Worm (Caenorhabditis elegans): ENCODE measurements around the gene ril-2.

ril-2 gene

DNA sequence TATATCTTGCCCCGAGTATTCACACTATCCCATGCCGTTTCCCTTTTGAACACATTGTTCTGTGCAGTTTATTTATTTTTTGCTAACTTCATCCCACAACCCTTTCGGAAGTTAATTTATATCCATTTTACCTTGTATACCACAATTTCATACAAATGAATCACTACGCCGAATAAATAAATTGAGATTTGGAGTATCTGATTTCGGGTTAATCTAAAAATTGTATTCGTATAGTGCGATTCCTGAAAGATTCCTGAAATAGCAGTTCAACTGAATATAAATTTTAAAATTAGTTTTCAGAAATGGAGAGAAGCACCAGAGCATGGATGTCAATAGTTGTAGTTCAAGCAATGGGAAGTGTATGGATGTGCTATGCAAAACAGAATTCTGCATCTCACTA lies 8.2 kb upstream of the ril-2 start, which contains the start of gene erg-28:
Gene erg-28, plus strand, starts transcription at position 301 of the 400 bp plus-strand sequence.
- TF ChIP-seq xbp-1 (tag; optimal IDR thresholded peaks at IDR 0.05) (no peak), nhr-71 (tag; optimal IDR thresholded peaks at IDR 0.05) (no peak), Y116A8C.19 (tag; optimal IDR thresholded peaks at IDR 0.05; ENCODE audit: borderline replicate concordance) (no peak)

- TF ChIP-seq aly-2 (tag; optimal IDR thresholded peaks at IDR 0.05) (no peak), nhr-77 (tag; optimal IDR thresholded peaks at IDR 0.05) (no peak), dsc-1 (tag; optimal IDR thresholded peaks at IDR 0.05) (no peak), C16A3.4 (tag; optimal IDR thresholded peaks at IDR 0.05) (no peak), fkh-10 (GFP tag; optimal IDR thresholded peaks at IDR 0.05) (no peak), egl-27 (tag; optimal IDR thresholded peaks at IDR 0.05) (no peak), elt-2 (tag; optimal IDR thresholded peaks at IDR 0.05) (no peak), aha-1 (tag; optimal IDR thresholded peaks at IDR 0.05) (no peak), ztf-4 (tag; optimal IDR thresholded peaks at IDR 0.05) (no peak), C34B4.2 (tag; optimal IDR thresholded peaks at IDR 0.05) (no peak), unc-130 (tag; optimal IDR thresholded peaks at IDR 0.05) (no peak), efl-1 (optimal IDR thresholded peaks at IDR 0.05) (no peak), efl-1 (GFP tag; optimal IDR thresholded peaks at IDR 0.05 in 1 of 2) (no peak), ceh-63 (GFP tag; optimal IDR thresholded peaks at IDR 0.05) (no peak)
These were observed 2.9 kb upstream of the ril-2 start for ce11 chrV:12601835-12602234.

DNA sequence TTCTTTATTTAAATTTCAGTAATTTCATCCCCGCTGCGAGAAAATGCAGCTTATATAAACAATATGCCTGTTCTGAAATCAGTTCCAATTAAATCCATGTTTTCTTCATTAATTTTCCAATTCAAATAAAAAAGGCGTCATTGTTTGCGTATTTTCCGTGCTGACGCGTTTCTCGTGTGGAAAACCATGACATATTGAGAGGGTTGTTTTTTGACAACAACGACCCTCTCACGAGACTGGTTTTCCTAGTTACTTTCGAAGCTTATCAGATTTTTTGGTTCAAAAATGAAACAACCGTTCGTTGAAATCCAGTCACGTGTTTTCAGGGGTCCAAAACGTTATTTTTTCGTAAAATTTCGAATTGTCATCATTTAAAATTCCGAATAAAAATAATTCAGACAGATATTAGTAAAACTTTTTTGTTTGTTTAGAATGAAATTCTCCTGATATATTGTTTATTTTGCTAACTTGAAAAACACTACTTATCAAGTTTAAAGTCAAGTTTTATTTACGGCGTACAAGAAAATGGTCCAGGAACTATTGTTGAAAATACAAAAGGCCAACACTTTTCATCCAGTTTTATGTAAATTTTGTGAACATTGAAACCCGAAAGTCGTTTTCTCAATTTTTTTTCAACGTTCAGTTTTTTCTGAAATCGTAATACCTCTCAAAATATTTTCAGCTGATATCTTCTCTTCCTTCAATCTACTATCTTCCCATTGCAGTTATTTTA lies 719 bp upstream of the ril-2 start, which contains the start of gene C14C10.5:
Gene C14C10.5, plus strand, starts transcription at position 683 of the 733 bp plus-strand sequence.
- TF ChIP-seq lsy-2 (tag; optimal IDR thresholded peaks at IDR 0.05) = peak in 1 of 2 experiments; percentile 42
- peak; percentile 9 for TF ChIP-seq snu-23 (GFP tag; optimal IDR thresholded peaks at IDR 0.05)
- TF ChIP-seq mdl-1 (tag; optimal IDR thresholded peaks at IDR 0.05) = no peak
- TF ChIP-seq lin-14 (GFP tag; optimal IDR thresholded peaks at IDR 0.05) = peak; percentile 19
- peak in 1 of 2 experiments; percentile 19 for TF ChIP-seq lin-35 (GFP tag; optimal IDR thresholded peaks at IDR 0.05)
- TF ChIP-seq irx-1 (tag; optimal IDR thresholded peaks at IDR 0.05) = no peak
- TF ChIP-seq nhr-76 (tag; optimal IDR thresholded peaks at IDR 0.05) = no peak
- no peak for TF ChIP-seq C04F5.9 (tag; optimal IDR thresholded peaks at IDR 0.05)
- TF ChIP-seq rnt-1 (tag; optimal IDR thresholded peaks at IDR 0.05) = no peak
- no peak for TF ChIP-seq tbx-2 (tag; optimal IDR thresholded peaks at IDR 0.05)
- no peak for TF ChIP-seq ama-1 (optimal IDR thresholded peaks at IDR 0.05)
- no peak for TF ChIP-seq efl-3 (GFP tag; optimal IDR thresholded peaks at IDR 0.05)
- peak; percentile 37 for TF ChIP-seq nhr-85 (tag)
- no peak for TF ChIP-seq swsn-7 (tag; optimal IDR thresholded peaks at IDR 0.05)
- no peak for TF ChIP-seq fos-1 (tag; optimal IDR thresholded peaks at IDR 0.05)
- no peak for TF ChIP-seq hlh-4 (tag; optimal IDR thresholded peaks at IDR 0.05)
- no peak for TF ChIP-seq aly-2 (tag; optimal IDR thresholded peaks at IDR 0.05)
- no peak for TF ChIP-seq jun-1 (tag; optimal IDR thresholded peaks at IDR 0.05)
- no peak for TF ChIP-seq sptf-1 (tag; optimal IDR thresholded peaks at IDR 0.05)
- no peak for TF ChIP-seq unc-62 (GFP tag; optimal IDR thresholded peaks at IDR 0.05)
- no peak for TF ChIP-seq ceh-90 (tag; optimal IDR thresholded peaks at IDR 0.05)
- TF ChIP-seq nhr-237 (tag; optimal IDR thresholded peaks at IDR 0.05) = no peak
- no peak for TF ChIP-seq ceh-82 (tag; optimal IDR thresholded peaks at IDR 0.05)
- TF ChIP-seq ceh-8 (GFP tag; optimal IDR thresholded peaks at IDR 0.05) = no peak
- TF ChIP-seq mab-9 (GFP tag; IDR thresholded peaks at IDR 0.05) = no peak
- TF ChIP-seq sox-4 (tag; optimal IDR thresholded peaks at IDR 0.05) = no peak
- no peak for TF ChIP-seq ztf-11 (tag; optimal IDR thresholded peaks at IDR 0.05)
- TF ChIP-seq dsc-1 (tag; optimal IDR thresholded peaks at IDR 0.05) = peak; percentile 51
- peak; percentile 65 for TF ChIP-seq skn-1 (tag; optimal IDR thresholded peaks at IDR 0.05)
- no peak for TF ChIP-seq tlp-1 (tag; optimal IDR thresholded peaks at IDR 0.05)
- TF ChIP-seq ceh-63 (GFP tag; optimal IDR thresholded peaks at IDR 0.05) = no peak
- no peak for TF ChIP-seq efl-1 (optimal IDR thresholded peaks at IDR 0.05)
- peak in 1 of 2 experiments; percentile 62 for TF ChIP-seq efl-1 (GFP tag; optimal IDR thresholded peaks at IDR 0.05 in 1 of 2)
- no peak for TF ChIP-seq fkh-8 (tag; optimal IDR thresholded peaks at IDR 0.05)
- TF ChIP-seq nhr-47 (tag; optimal IDR thresholded peaks at IDR 0.05) = peak; percentile 10
- TF ChIP-seq egl-13 (tag; optimal IDR thresholded peaks at IDR 0.05) = no peak
- TF ChIP-seq nhr-20 (tag; optimal IDR thresholded peaks at IDR 0.05) = peak; percentile 14
- TF ChIP-seq blmp-1 (tag; optimal IDR thresholded peaks at IDR 0.05) = no peak

Measured in whole organism, L1 larva.